Worm (Caenorhabditis elegans) whole organism, young adult: ENCODE measurements around the gene rig-1.
A peak's percentile ranks its signal among the peaks of the same experiment; 100 is the strongest.

Source experiments
- B0019.2 ChIP-seq: fragments of 200-800 bp; sonication (Bioruptor generic); conservative IDR thresholded peaks from 2 replicates; pipeline ENCODE4 v1.3.6; 2022; ENCODE audit warnings: missing genetic modification reagents, missing genetic modification characterization, missing compliant biosample characterization
- B0336.3 ChIP-seq: fragments of 200-800 bp; sonication (Bioruptor generic); IDR thresholded peaks from 2 replicates; pipeline ENCODE4 v1.3.6; 2022; ENCODE audit warnings: missing genetic modification characterization, missing compliant biosample characterization
- C06A6.2 ChIP-seq: fragments of 200-800 bp; sonication (Bioruptor generic); conservative IDR thresholded peaks from 2 replicates; pipeline ENCODE4 v1.3.6; 2022; ENCODE audit warnings: missing genetic modification characterization, missing compliant biosample characterization
- F23B12.7 ChIP-seq: sonication (generic microtip); optimal IDR thresholded peaks from 2 replicates; lab custom pipeline; 2017; ENCODE audit warnings: missing genetic modification characterization, mild to moderate bottlenecking, missing compliant biosample characterization, antibody characterized with exemption, moderate library complexity; ENCODE audit not compliant: insufficient read depth
- F49E8.2 ChIP-seq: sonication (generic microtip); optimal IDR thresholded peaks from 3 replicates; lab custom pipeline; 2017; ENCODE audit warnings: missing genetic modification characterization, mild to moderate bottlenecking, missing compliant biosample characterization, antibody characterized with exemption, moderate library complexity; ENCODE audit not compliant: insufficient read depth
- F52B5.7 ChIP-seq: sonication (generic microtip); optimal IDR thresholded peaks from 2 replicates; lab custom pipeline; 2016; ENCODE audit warnings: mild to moderate bottlenecking, missing genetic modification characterization, missing compliant biosample characterization
- F55B11.4 ChIP-seq: sonication (generic microtip); optimal IDR thresholded peaks from 2 replicates; lab custom pipeline; 2016; ENCODE audit warnings: missing compliant biosample characterization, missing genetic modification characterization, borderline replicate concordance; ENCODE audit not compliant: insufficient read depth
- F57C9.4 ChIP-seq: sonication (generic microtip); optimal IDR thresholded peaks from 2 replicates; lab custom pipeline; 2017; ENCODE audit warnings: mild to moderate bottlenecking, missing genetic modification characterization, missing compliant biosample characterization
- Y53G8AR.9 ChIP-seq: fragments of 200-800 bp; sonication (Bioruptor generic); conservative IDR thresholded peaks from 2 replicates; pipeline ENCODE4 v1.3.6; 2022; ENCODE audit warnings: missing genetic modification reagents, missing genetic modification characterization, missing compliant biosample characterization
- Y79H2A.3 ChIP-seq: fragments of 200-800 bp; sonication (Bioruptor generic); conservative IDR thresholded peaks from 2 replicates; pipeline ENCODE4 v1.3.6; 2022; ENCODE audit warnings: missing genetic modification reagents, missing genetic modification characterization, missing compliant biosample characterization
- ZK185.1 ChIP-seq: sonication (generic microtip); optimal IDR thresholded peaks from 2 replicates; lab custom pipeline; 2016; ENCODE audit warnings: mild to moderate bottlenecking, missing genetic modification characterization, missing compliant biosample characterization; ENCODE audit not compliant: poor library complexity, severe bottlenecking
- akir-1 ChIP-seq: fragments of 200-800 bp; sonication (Bioruptor generic); optimal IDR thresholded peaks from 2 replicates; lab custom pipeline; 2018; ENCODE audit warnings: mild to moderate bottlenecking, missing genetic modification characterization, moderate library complexity, missing compliant biosample characterization
- aptf-3 ChIP-seq: fragments of 200-800 bp; sonication (Bioruptor generic); IDR thresholded peaks from 2 replicates; pipeline ENCODE4 v1.3.6; 2022; ENCODE audit warnings: missing genetic modification characterization, missing compliant biosample characterization
- atf-7 ChIP-seq: sonication (generic microtip); optimal IDR thresholded peaks from 2 replicates; lab custom pipeline; 2017; ENCODE audit warnings: mild to moderate bottlenecking, missing genetic modification characterization, missing compliant biosample characterization
- bed-1 ChIP-seq: fragments of 200-800 bp; sonication (Bioruptor generic); IDR thresholded peaks from 2 replicates; pipeline ENCODE4 v1.3.6; 2022; ENCODE audit warnings: missing genetic modification reagents, missing genetic modification characterization, missing compliant biosample characterization
- bed-2 ChIP-seq: fragments of 200-800 bp; sonication (Bioruptor generic); IDR thresholded peaks from 2 replicates; pipeline ENCODE4 v1.3.6; 2022; ENCODE audit warnings: missing genetic modification reagents, missing genetic modification characterization, missing compliant biosample characterization
- ceh-40 ChIP-seq: fragments of 200-800 bp; sonication (Bioruptor generic); IDR thresholded peaks from 2 replicates; pipeline ENCODE4 v1.3.6; 2022; ENCODE audit warnings: missing genetic modification characterization, missing compliant biosample characterization
- ceh-79 ChIP-seq: sonication (generic microtip); optimal IDR thresholded peaks from 2 replicates; lab custom pipeline; 2017; ENCODE audit warnings: mild to moderate bottlenecking, missing genetic modification characterization, missing compliant biosample characterization
- chd-7 ChIP-seq: sonication (generic microtip); optimal IDR thresholded peaks from 2 replicates; lab custom pipeline; 2016; ENCODE audit warnings: mild to moderate bottlenecking, missing genetic modification characterization, moderate library complexity, missing compliant biosample characterization
- efl-1 ChIP-seq: fragments of 150-350 bp; optimal IDR thresholded peaks from 2 replicates; lab custom pipeline; 2014; ENCODE audit warnings: missing biosample characterization, missing genetic modification reagents, missing genetic modification characterization
- fkh-3 ChIP-seq: sonication (generic microtip); optimal IDR thresholded peaks from 2 replicates; lab custom pipeline; 2016; ENCODE audit warnings: mild to moderate bottlenecking, missing genetic modification characterization, missing compliant biosample characterization
- hlh-26 ChIP-seq: fragments of 200-800 bp; sonication (Bioruptor generic); conservative IDR thresholded peaks from 2 replicates; pipeline ENCODE4 v1.3.6; 2022; ENCODE audit warnings: missing genetic modification reagents, missing genetic modification characterization, missing compliant biosample characterization
- hmg-20 ChIP-seq: fragments of 200-800 bp; sonication (Bioruptor generic); IDR thresholded peaks from 2 replicates; pipeline ENCODE4 v1.3.6; 2022; ENCODE audit warnings: missing genetic modification reagents, missing genetic modification characterization, missing compliant biosample characterization
- lag-1 ChIP-seq: fragments of 200-800 bp; sonication (Bioruptor generic); IDR thresholded peaks from 2 replicates; pipeline ENCODE4 v1.3.6; 2022; ENCODE audit warnings: missing genetic modification reagents, missing genetic modification characterization, missing compliant biosample characterization
- lin-54 ChIP-seq: fragments of 200-800 bp; sonication (Bioruptor generic); optimal IDR thresholded peaks from 2 replicates; lab custom pipeline; 2018; ENCODE audit warnings: mild to moderate bottlenecking, missing genetic modification characterization, missing compliant biosample characterization
- lsl-1 ChIP-seq: fragments of 200-800 bp; sonication (Bioruptor generic); optimal IDR thresholded peaks from 2 replicates; lab custom pipeline; 2018; ENCODE audit warnings: mild to moderate bottlenecking, missing genetic modification characterization, moderate library complexity, missing compliant biosample characterization
- madf-10 ChIP-seq: sonication (generic microtip); optimal IDR thresholded peaks from 2 replicates; lab custom pipeline; 2016; ENCODE audit warnings: mild to moderate bottlenecking, missing genetic modification characterization, missing compliant biosample characterization
- madf-8 ChIP-seq: fragments of 200-800 bp; sonication (Bioruptor generic); conservative IDR thresholded peaks from 2 replicates; pipeline ENCODE4 v1.3.6; 2022; ENCODE audit warnings: missing genetic modification reagents, missing genetic modification characterization, missing compliant biosample characterization
- mxl-1 ChIP-seq: sonication (generic microtip); optimal IDR thresholded peaks from 2 replicates; lab custom pipeline; 2016; ENCODE audit warnings: missing genetic modification characterization, missing compliant biosample characterization
- nfya-1 ChIP-seq: sonication (generic microtip); optimal IDR thresholded peaks from 2 replicates; lab custom pipeline; 2017; ENCODE audit warnings: antibody characterized with exemption, missing compliant biosample characterization, missing genetic modification characterization, borderline replicate concordance; ENCODE audit not compliant: insufficient read depth
- nhr-80 ChIP-seq: sonication (generic microtip); optimal IDR thresholded peaks from 2 replicates; lab custom pipeline; 2016; ENCODE audit warnings: missing genetic modification characterization, missing compliant biosample characterization
- rcor-1 ChIP-seq: fragments of 200-800 bp; sonication (Bioruptor generic); IDR thresholded peaks from 2 replicates; pipeline ENCODE4 v1.3.6; 2022; ENCODE audit warnings: missing genetic modification reagents, missing genetic modification characterization, missing compliant biosample characterization
- sdz-38 ChIP-seq: sonication (generic microtip); optimal IDR thresholded peaks from 2 replicates; lab custom pipeline; 2016; ENCODE audit warnings: missing genotype, missing genetic modification characterization, missing compliant biosample characterization
- sea-2 ChIP-seq: fragments of 200-800 bp; sonication (Bioruptor generic); IDR thresholded peaks from 2 replicates; pipeline ENCODE4 v1.3.6; 2022; ENCODE audit warnings: missing genetic modification characterization, missing compliant biosample characterization
- snpc-3.4 ChIP-seq: sonication (generic microtip); optimal IDR thresholded peaks from 2 replicates; lab custom pipeline; 2017; ENCODE audit warnings: missing genetic modification characterization, mild to moderate bottlenecking, missing compliant biosample characterization, antibody characterized with exemption, moderate library complexity, missing genotype, missing genetic modification reagents
- tbp1 ChIP-seq: fragments of 200-800 bp; sonication (Bioruptor generic); optimal IDR thresholded peaks from 2 replicates; lab custom pipeline; 2018; ENCODE audit warnings: mild to moderate bottlenecking, missing genetic modification characterization, missing compliant biosample characterization
- tbx-9 ChIP-seq: sonication (generic microtip); optimal IDR thresholded peaks from 2 replicates; lab custom pipeline; 2016; ENCODE audit warnings: borderline replicate concordance, missing genetic modification characterization, inconsistent platforms, missing compliant biosample characterization
- unc-130 ChIP-seq: sonication (generic microtip); optimal IDR thresholded peaks from 2 replicates; lab custom pipeline; 2016; ENCODE audit warnings: missing genetic modification reagents, missing genetic modification characterization, missing compliant biosample characterization
- unc-62 ChIP-seq: fragments of 150-350 bp; optimal IDR thresholded peaks from 2 replicates; lab custom pipeline; 2014; ENCODE audit warnings: missing biosample characterization, missing genetic modification reagents, missing genetic modification characterization
- xnd-1 ChIP-seq: sonication (generic microtip); optimal IDR thresholded peaks from 2 replicates; lab custom pipeline; 2016; ENCODE audit warnings: missing genotype, missing genetic modification reagents, missing genetic modification characterization, missing compliant biosample characterization
- ztf-18 ChIP-seq: sonication (generic microtip); optimal IDR thresholded peaks from 2 replicates; lab custom pipeline; 2016; ENCODE audit warnings: missing genotype, mild to moderate bottlenecking, missing genetic modification characterization, missing compliant biosample characterization
- ztf-3 ChIP-seq: fragments of 200-800 bp; sonication (Bioruptor generic); optimal IDR thresholded peaks from 2 replicates; lab custom pipeline; 2018; ENCODE audit warnings: mild to moderate bottlenecking, missing genetic modification characterization, missing compliant biosample characterization

The rig-1 gene

DNA sequence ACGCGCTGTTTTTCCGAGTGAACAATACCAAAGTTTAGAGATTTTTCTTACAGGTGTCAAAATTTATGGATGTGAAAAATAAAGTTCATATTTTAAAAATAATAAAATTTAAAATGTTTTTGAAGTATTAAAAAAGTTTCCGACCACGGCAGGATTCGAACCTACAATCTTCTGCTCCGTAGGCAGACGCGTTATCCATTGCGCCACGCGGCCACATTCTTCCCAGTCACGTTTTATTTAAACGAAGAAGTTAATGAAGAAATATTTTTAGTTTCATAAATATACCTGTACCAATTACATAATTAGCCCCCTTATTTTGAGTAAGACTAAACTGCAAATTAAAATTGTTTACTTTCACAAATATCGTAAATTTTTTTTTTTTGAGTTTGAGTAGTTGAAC is 19.8 kb upstream of the rig-1 start (continued):
- TF ChIP-seq unc-62 (GFP tag; lab: Kevin White, UChicago) (no peak), ztf-18 (peak; percentile 51), ZK185.1 (tag; lab: Kevin White, UChicago) (peak; percentile 71), atf-7 (no peak), rcor-1 (GFP tag; lab: Robert Waterston, UW) (peak; percentile 73), efl-1 (GFP tag; lab: Kevin White, UChicago) (no peak), ceh-40 (GFP tag; lab: Robert Waterston, UW) (0 out of 2 replicates have a peak, but pooled peaks have one; percentile 54), F23B12.7 (tag; lab: Kevin White, UChicago) (peak; percentile 65), sdz-38 (tag; lab: Kevin White, UChicago) (no peak), lag-1 (GFP tag; lab: Robert Waterston, UW) (no peak), lsl-1 (GFP tag; lab: Kevin White, UChicago) (no peak), F49E8.2 (no peak), F52B5.7 (tag; lab: Kevin White, UChicago) (no peak), snpc-3.4 (tag; lab: Kevin White, UChicago) (peak; percentile 54), ztf-3 (GFP tag; lab: Kevin White, UChicago) (no peak), bed-2 (GFP tag; lab: Robert Waterston, UW) (no peak), F57C9.4 (no peak), hlh-26 (GFP tag; lab: Robert Waterston, UW) (no peak), madf-10 (peak; percentile 45), nhr-80 (tag; lab: Kevin White, UChicago) (peak; percentile 7), Y79H2A.3 (GFP tag; lab: Robert Waterston, UW) (no peak), ceh-79 (tag; lab: Kevin White, UChicago) (no peak), akir-1 (GFP tag; lab: Kevin White, UChicago) (no peak), hmg-20 (GFP tag; lab: Robert Waterston, UW) (no peak), tbx-9 (tag; lab: Kevin White, UChicago) (no peak), B0019.2 (GFP tag; lab: Robert Waterston, UW) (no peak), tbp1 (peak; percentile 90), bed-1 (no peak), nfya-1 (tag; lab: Kevin White, UChicago) (no peak), madf-8 (GFP tag; lab: Robert Waterston, UW) (no peak), mxl-1 (peak; percentile 53), aptf-3 (GFP tag; lab: Robert Waterston, UW) (no peak), unc-130 (GFP tag; lab: Kevin White, UChicago) (peak; percentile 27), xnd-1 (tag; lab: Kevin White, UChicago) (no peak), fkh-3 (tag; lab: Kevin White, UChicago) (no peak), B0336.3 (GFP tag; lab: Robert Waterston, UW) (no peak), Y53G8AR.9 (no peak), chd-7 (tag; lab: Kevin White, UChicago) (no peak), F55B11.4 (tag; lab: Kevin White, UChicago) (no peak), lin-54 (peak; percentile 40), C06A6.2 (no peak), sea-2 (GFP tag; lab: Robert Waterston, UW) (no peak)
